Fruit fly (Drosophila melanogaster): ENCODE measurements around the gene CG14811.

DNA sequence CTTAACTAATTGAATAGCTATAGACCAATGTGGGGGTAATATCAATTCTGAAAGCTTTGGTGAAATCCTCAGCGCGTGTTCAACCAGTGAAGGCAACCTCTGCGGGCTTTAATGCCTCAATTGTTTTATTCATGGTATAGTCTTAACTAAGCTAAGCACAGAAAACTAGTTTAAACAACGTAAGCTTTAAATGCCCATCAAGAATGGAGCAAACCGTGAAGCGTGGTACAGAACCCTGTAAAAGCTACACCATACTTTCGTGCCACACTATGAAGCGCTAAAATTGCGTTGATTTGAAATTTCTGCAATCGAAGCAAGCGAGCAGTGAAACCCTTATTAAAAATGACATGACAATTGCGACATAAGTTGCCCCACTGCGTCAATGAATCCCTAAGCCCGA, 1.1 kb downstream of the CG14811 start:
- TF ChIP-seq pros (GFP tag; optimal IDR thresholded peaks at IDR 0.05): no peak
- TF ChIP-seq CG15479 (GFP tag; optimal IDR thresholded peaks at IDR 0.05): no peak
- no peak for TF ChIP-seq CG15269 (tag; optimal IDR thresholded peaks at IDR 0.05)
- TF ChIP-seq CG6791 (GFP tag; IDR thresholded peaks at IDR 0.05; ENCODE audit: partially characterized antibody): no peak
- no peak for TF ChIP-seq sob (GFP tag; IDR thresholded peaks at IDR 0.05)
